Fruit fly (Drosophila melanogaster): ENCODE data around the gene Pfdn6.
A peak's percentile ranks its signal among the peaks of the same experiment; 100 is the strongest.

The Pfdn6 gene

dm6 chr3L:19928435-19929011 is 5.1 kb downstream of the Pfdn6 start, which contains the start of the genes CG8004 and RhoGDI (continued):
- peak; percentile 62 for TF ChIP-seq Dek (tag; optimal IDR thresholded peaks at IDR 0.05)
- peak; percentile 81 for TF ChIP-seq gem (tag; optimal IDR thresholded peaks at IDR 0.05)
- no peak for TF ChIP-seq pfk (GFP tag; optimal IDR thresholded peaks at IDR 0.05)
- TF ChIP-seq CG6791 (GFP tag; IDR thresholded peaks at IDR 0.05; ENCODE audit: partially characterized antibody): peak; percentile 41; the same call in 1 of the 3 replicates
- peak; percentile 88 for TF ChIP-seq CG14710 (tag; optimal IDR thresholded peaks at IDR 0.05)
- TF ChIP-seq CG9797 (GFP tag; optimal IDR thresholded peaks at IDR 0.05): peak; percentile 86
- TF ChIP-seq CG18764 (GFP tag; optimal IDR thresholded peaks at IDR 0.05): peak; percentile 53
- TF ChIP-seq YL-1 (GFP tag; optimal IDR thresholded peaks at IDR 0.05): peak; percentile 65
- TF ChIP-seq CG10267 (tag; optimal IDR thresholded peaks at IDR 0.05): peak; percentile 78
- peak; percentile 49 for TF ChIP-seq p53 (GFP tag; optimal IDR thresholded peaks at IDR 0.05)
- peak; percentile 12 to 64 for TF ChIP-seq chif (GFP tag; optimal IDR thresholded peaks at IDR 0.05)
- peak; percentile 30 for TF ChIP-seq CG5245 (GFP tag; optimal IDR thresholded peaks at IDR 0.05)
- TF ChIP-seq CG2889 (GFP tag; IDR thresholded peaks at IDR 0.05): peak; percentile 62
- peak; percentile 64 for TF ChIP-seq CG2678 (tag; optimal IDR thresholded peaks at IDR 0.05)
- peak; percentile 88 for TF ChIP-seq ssp (GFP tag; IDR thresholded peaks at IDR 0.05)
- TF ChIP-seq az2 (GFP tag; optimal IDR thresholded peaks at IDR 0.05): peak; percentile 63
- no peak for TF ChIP-seq pan (optimal IDR thresholded peaks at IDR 0.05)
- TF ChIP-seq pan (GFP tag; optimal IDR thresholded peaks at IDR 0.05 in 1 of 2, IDR thresholded peaks at IDR 0.05 in 1 of 2): peak in 1 of 2 experiments; percentile 75
- TF ChIP-seq Dbx (GFP tag; IDR thresholded peaks at IDR 0.05): peak; percentile 51; the same call in 2 of the 3 replicates
- peak; percentile 59; the same call in 1 of the 2 replicates for TF ChIP-seq CG1024 (GFP tag; IDR thresholded peaks at IDR 0.05)
- TF ChIP-seq twi (tag; optimal IDR thresholded peaks at IDR 0.05): peak; percentile 42
- TF ChIP-seq Lpt (GFP tag; optimal IDR thresholded peaks at IDR 0.05): no peak
- peak; percentile 62 for TF ChIP-seq gro (GFP tag; optimal IDR thresholded peaks at IDR 0.05)
- TF ChIP-seq croc (GFP tag; conservative IDR thresholded peaks at IDR 0.05): peak; percentile 29; the same call in 1 of the 3 replicates
- TF ChIP-seq CG8944 (GFP tag; optimal IDR thresholded peaks at IDR 0.05): peak; percentile 45
- peak; percentile 65 for TF ChIP-seq CG17359 (tag; optimal IDR thresholded peaks at IDR 0.05)
- TF ChIP-seq CG5953 (GFP tag; IDR thresholded peaks at IDR 0.05): peak; percentile 50; the same call in 1 of the 2 replicates
- TF ChIP-seq nerfin-2 (GFP tag; IDR thresholded peaks at IDR 0.05; ENCODE audit: partially characterized antibody): no peak
- peak; percentile 63 for TF ChIP-seq CG1602 (GFP tag; optimal IDR thresholded peaks at IDR 0.05)
- no peak for TF ChIP-seq cwo (GFP tag; optimal IDR thresholded peaks at IDR 0.05)
- peak; percentile 60 for TF ChIP-seq CG10654 (GFP tag; optimal IDR thresholded peaks at IDR 0.05)
- peak; percentile 52 for TF ChIP-seq dmrt11E (tag; optimal IDR thresholded peaks at IDR 0.05)
- peak; percentile 44 for TF ChIP-seq CG17186 (GFP tag; optimal IDR thresholded peaks at IDR 0.05)
- TF ChIP-seq Mad (GFP tag; optimal IDR thresholded peaks at IDR 0.05): peak; percentile 73
- peak; percentile 52 for TF ChIP-seq E2f2 (GFP tag; IDR thresholded peaks at IDR 0.05)
- TF ChIP-seq Ada2b (GFP tag; IDR thresholded peaks at IDR 0.05): peak; percentile 46
- TF ChIP-seq pzg (GFP tag; optimal IDR thresholded peaks at IDR 0.05): peak; percentile 84
- 0 out of 2 replicates have a peak, but pooled peaks have one; percentile 12 for TF ChIP-seq Drgx (GFP tag; IDR thresholded peaks at IDR 0.05)
- peak; percentile 53 for TF ChIP-seq Sry-δ (GFP tag; optimal IDR thresholded peaks at IDR 0.05)
- TF ChIP-seq CTCF (GFP tag; optimal IDR thresholded peaks at IDR 0.05): peak; percentile 4
- no peak for TF ChIP-seq D19B (GFP tag; optimal IDR thresholded peaks at IDR 0.05)
- peak; percentile 27 for TF ChIP-seq CG8089 (GFP tag; optimal IDR thresholded peaks at IDR 0.05)
- peak; percentile 43; the same call in 2 of the 3 replicates for TF ChIP-seq CG14050 (GFP tag; IDR thresholded peaks at IDR 0.05)
- TF ChIP-seq CG11504 (tag; optimal IDR thresholded peaks at IDR 0.05): peak; percentile 67
- TF ChIP-seq CG4854 (GFP tag; optimal IDR thresholded peaks at IDR 0.05): peak; percentile 41
- peak; percentile 4 for TF ChIP-seq CrebB (tag; optimal IDR thresholded peaks at IDR 0.05)
- TF ChIP-seq vvl (GFP tag; IDR thresholded peaks at IDR 0.05): peak; percentile 76
- TF ChIP-seq CG3163 (GFP tag; optimal IDR thresholded peaks at IDR 0.05): peak; percentile 11
- peak; percentile 41 for TF ChIP-seq Mes4 (GFP tag; optimal IDR thresholded peaks at IDR 0.05)
- TF ChIP-seq MBD-R2 (GFP tag; IDR thresholded peaks at IDR 0.05): peak; percentile 85
- peak; percentile 0 for TF ChIP-seq emc (GFP tag; optimal IDR thresholded peaks at IDR 0.05)

All from whole organism, embryonic.